Worm (Caenorhabditis elegans) whole organism, L1 larva: ENCODE measurements around the gene F36H5.14.

Experiments used
- ces-1 ChIP-seq: fragments of 150-350 bp; optimal IDR thresholded peaks from 2 replicates; lab custom pipeline; 2014; ENCODE audit warnings: missing biosample characterization, missing genetic modification reagents, missing genetic modification characterization
- egl-27 ChIP-seq, 2 experiments: fragments of 150-350 bp in 1 of 2; sonication (generic microtip); optimal IDR thresholded peaks; 3 replicates each; lab custom pipeline; 2017 to 2018; ENCODE audit warnings: missing biosample characterization in 2 of 2, missing genetic modification characterization in 2 of 2, missing genetic modification reagents in 2 of 2
- elt-3 ChIP-seq, 6 experiments: fragments of 150-350 bp in 1 of 6; sonication (generic microtip); optimal IDR thresholded peaks; 2 replicates each; lab custom pipeline; 2017 to 2018; ENCODE audit warnings: missing biosample characterization in 6 of 6, missing genetic modification characterization in 6 of 6, inconsistent platforms in 1 of 6
- lin-35 ChIP-seq, 2 experiments: fragments of 150-350 bp; optimal IDR thresholded peaks; 2 replicates each; lab custom pipeline; 2014; ENCODE audit warnings: missing biosample characterization in 2 of 2, missing genetic modification characterization in 2 of 2, missing genetic modification reagents in 2 of 2
- rnt-1 ChIP-seq: sonication (generic microtip); optimal IDR thresholded peaks from 2 replicates; lab custom pipeline; 2016; ENCODE audit warnings: mild to moderate bottlenecking, missing genetic modification characterization, moderate library complexity, missing compliant biosample characterization
- tbx-2 ChIP-seq: sonication (generic microtip); optimal IDR thresholded peaks from 2 replicates; lab custom pipeline; 2016; ENCODE audit warnings: missing genetic modification characterization, missing compliant biosample characterization
- unc-130 ChIP-seq: fragments of 150-350 bp; optimal IDR thresholded peaks from 2 replicates; lab custom pipeline; 2017; ENCODE audit warnings: missing biosample characterization, missing genetic modification characterization, inconsistent platforms

DNA sequence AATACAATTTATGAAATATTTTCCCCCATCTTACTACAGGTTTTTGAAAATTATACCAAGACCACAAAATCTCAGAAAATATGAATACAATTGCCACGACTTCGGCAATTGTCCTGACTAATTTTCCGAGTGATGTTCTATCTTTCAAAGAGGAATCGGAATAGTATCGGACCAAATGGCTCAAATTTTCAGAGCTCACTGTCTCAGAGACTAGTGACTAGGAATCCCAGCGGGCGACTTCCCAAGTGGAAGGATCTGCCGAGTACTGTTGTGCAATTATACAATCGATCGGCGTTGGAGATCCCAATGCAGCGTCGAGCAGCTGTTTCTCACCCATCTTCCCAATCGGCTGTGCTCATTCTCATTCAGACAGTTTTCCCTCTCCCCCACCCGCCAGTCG lies 49.6 kb upstream of the F36H5.14 start, which contains the start of gene F45C12.17:
- TF ChIP-seq ces-1 (no peak), elt-3 (tag; optimal IDR thresholded peaks at IDR 0.05; lab: Kevin White, UChicago) (no peak), egl-27 (tag; optimal IDR thresholded peaks at IDR 0.05; lab: Kevin White, UChicago) (no peak), tbx-2 (tag; lab: Kevin White, UChicago) (no peak), rnt-1 (tag; lab: Kevin White, UChicago) (no peak), lin-35 (GFP tag; optimal IDR thresholded peaks at IDR 0.05; lab: Kevin White, UChicago) (no peak), unc-130 (no peak)
